Worm (Caenorhabditis elegans) whole organism, L2 larva: Measurements from ENCODE around the gene oig-4.

ENCODE experiments used
- C34F6.9 ChIP-seq: fragments of 150-350 bp; optimal IDR thresholded peaks from 2 replicates; lab custom pipeline; 2014; ENCODE audit warnings: missing biosample characterization, missing genetic modification characterization
- ama-1 ChIP-seq: fragments of 150-350 bp; optimal IDR thresholded peaks from 2 replicates; lab custom pipeline; 2018; ENCODE audit warnings: inconsistent platforms
- egl-27 ChIP-seq: sonication (generic microtip); optimal IDR thresholded peaks from 3 replicates; lab custom pipeline; 2017; ENCODE audit warnings: missing biosample characterization, missing genetic modification reagents, missing genetic modification characterization
- lin-13 ChIP-seq: fragments of 150-350 bp; optimal IDR thresholded peaks from 2 replicates; lab custom pipeline; 2014; ENCODE audit warnings: missing biosample characterization, missing genetic modification reagents, missing genetic modification characterization
- mdl-1 ChIP-seq, 2 experiments: fragments of 150-350 bp in 1 of 2; sonication (generic microtip) in 1 of 2; optimal IDR thresholded peaks; 2 replicates each; lab custom pipeline; 2017; ENCODE audit warnings: missing biosample characterization in 2 of 2, missing genetic modification characterization in 2 of 2
- nhr-23 ChIP-seq: fragments of 150-350 bp; optimal IDR thresholded peaks from 2 replicates; lab custom pipeline; 2014; ENCODE audit warnings: missing biosample characterization, missing genetic modification reagents, missing genetic modification characterization
- snpc-4 ChIP-seq: fragments of 150-350 bp; optimal IDR thresholded peaks from 2 replicates; lab custom pipeline; 2014; ENCODE audit warnings: missing biosample characterization, missing genetic modification characterization
- unc-39 ChIP-seq: fragments of 150-350 bp; optimal IDR thresholded peaks from 2 replicates; lab custom pipeline; 2014; ENCODE audit warnings: missing biosample characterization, missing genetic modification characterization

DNA sequence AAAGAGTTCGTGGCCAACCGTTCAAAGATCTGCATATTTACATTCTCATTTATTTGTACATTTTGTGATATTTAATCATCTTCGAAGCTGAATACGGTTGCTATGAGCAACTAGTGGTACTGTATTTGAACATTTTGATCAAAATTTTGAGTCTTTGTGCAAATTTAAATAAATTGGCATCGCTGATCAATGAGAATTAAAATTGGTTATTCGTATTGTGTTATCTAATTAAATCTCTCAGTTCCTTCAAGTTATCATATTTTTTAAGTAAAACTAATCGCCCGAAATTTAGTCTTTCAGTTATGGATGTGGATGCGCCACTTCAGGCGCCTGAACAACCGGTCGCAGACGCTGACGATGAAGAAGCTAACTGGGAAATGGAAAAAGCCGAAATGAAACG lies 14.0 kb upstream of the oig-4 start, which contains the start of gene npp-21:
- TF ChIP-seq C34F6.9 (no peak), egl-27 (tag; lab: Kevin White, UChicago) (no peak), unc-39 (tag; lab: Kevin White, UChicago) (no peak), ama-1 (no peak), snpc-4 (tag; lab: Kevin White, UChicago) (no peak), mdl-1 (tag; optimal IDR thresholded peaks at IDR 0.05; lab: Kevin White, UChicago) (no peak), nhr-23 (tag; lab: Kevin White, UChicago) (no peak), lin-13 (GFP tag; lab: Kevin White, UChicago) (no peak)
